Worm (Caenorhabditis elegans): ENCODE measurements around the gene F01D5.5.

ce11 chrII:13982923-13983322 lies 19.2 kb downstream of the F01D5.5 start, which contains the start of the genes Y39G8B.13 and Y39G8B.10:
- TF ChIP-seq mls-2 (tag; optimal IDR thresholded peaks at IDR 0.05) (no peak), unc-62 (GFP tag; optimal IDR thresholded peaks at IDR 0.05) (no peak), ztf-11 (tag; optimal IDR thresholded peaks at IDR 0.05) (no peak), sem-2 (GFP tag; optimal IDR thresholded peaks at IDR 0.05) (no peak), nhr-237 (tag; optimal IDR thresholded peaks at IDR 0.05) (no peak), drap-1 (GFP tag; optimal IDR thresholded peaks at IDR 0.05) (no peak), unc-39 (tag; optimal IDR thresholded peaks at IDR 0.05) (no peak), mep-1 (tag; optimal IDR thresholded peaks at IDR 0.05) (no peak), pha-4 (tag; optimal IDR thresholded peaks at IDR 0.05) (no peak), blmp-1 (tag; optimal IDR thresholded peaks at IDR 0.05) (no peak), lsy-2 (tag; optimal IDR thresholded peaks at IDR 0.05) (no peak), nhr-12 (tag; optimal IDR thresholded peaks at IDR 0.05) (no peak)
